Fruit fly (Drosophila melanogaster): ENCODE results near the gene Gem4b.
"Not testable (repeated sequence)": the region's sequence is repeated elsewhere in the genome, so short reads cannot be mapped to it uniquely, and the experiment has no call there.

Gene Gem4b

DNA sequence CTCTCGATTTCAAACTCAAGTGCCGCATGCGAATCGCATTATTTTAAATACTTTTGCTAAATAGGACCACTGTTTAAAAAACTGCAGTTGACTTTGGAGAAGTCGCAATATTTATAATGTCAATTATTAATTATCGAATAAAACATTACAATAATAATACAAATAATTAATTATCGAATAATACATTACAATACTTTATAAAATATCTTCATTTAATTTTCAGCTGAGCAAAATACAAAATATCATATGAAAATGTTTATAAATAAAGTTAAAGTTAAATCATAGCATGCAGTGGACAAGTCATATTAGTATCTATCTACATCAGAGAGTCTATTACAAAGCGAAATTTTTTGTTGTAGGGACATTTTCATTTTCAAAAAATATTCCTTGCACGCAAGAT lies at the start of gene Gem4b:
Gem4b (plus strand) TSS at position 301 of the 400 bp plus-strand sequence.
- not testable (repeated sequence) for TF ChIP-seq cnc (optimal IDR thresholded peaks at IDR 0.05); CG14711 (tag; optimal IDR thresholded peaks at IDR 0.05); Crg-1 (GFP tag; optimal IDR thresholded peaks at IDR 0.05)

DNA sequence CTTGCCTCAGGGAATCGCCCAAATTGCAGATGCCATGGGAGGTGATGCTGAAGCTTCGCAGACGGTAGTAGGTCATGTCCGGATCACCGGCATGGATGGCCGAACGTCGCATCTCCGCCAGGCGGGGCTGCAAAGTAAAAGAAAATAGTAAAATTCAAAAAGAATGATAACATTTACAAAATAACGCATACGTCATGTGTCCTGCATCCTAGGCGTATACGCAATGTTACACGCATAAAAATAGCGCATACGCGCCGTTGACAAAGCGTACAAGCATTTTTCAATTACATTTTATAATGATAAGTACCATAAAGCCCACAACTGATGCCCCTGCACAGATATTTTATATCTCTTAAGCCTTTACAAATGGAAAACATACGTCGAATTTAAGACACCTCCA lies 38.7 kb upstream of the Gem4b start:
- no peak for TF ChIP-seq CG12768 (GFP tag; optimal IDR thresholded peaks at IDR 0.05)
- no peak for TF ChIP-seq CG33017 (tag; optimal IDR thresholded peaks at IDR 0.05)
- TF ChIP-seq toe (GFP tag; optimal IDR thresholded peaks at IDR 0.05) = no peak
- no peak for TF ChIP-seq pad (GFP tag; optimal IDR thresholded peaks at IDR 0.05)
- TF ChIP-seq ovo (GFP tag; optimal IDR thresholded peaks at IDR 0.05) = no peak
- TF ChIP-seq CG7045 (GFP tag; optimal IDR thresholded peaks at IDR 0.05) = no peak
- no peak for TF ChIP-seq CG14711 (tag; optimal IDR thresholded peaks at IDR 0.05)
- no peak for TF ChIP-seq Crg-1 (GFP tag; optimal IDR thresholded peaks at IDR 0.05)
- TF ChIP-seq Clk (GFP tag; optimal IDR thresholded peaks at IDR 0.05) = no peak
- TF ChIP-seq CG5204 (GFP tag; optimal IDR thresholded peaks at IDR 0.05) = no peak
- TF ChIP-seq bab1 (GFP tag; optimal IDR thresholded peaks at IDR 0.05) = no peak
- TF ChIP-seq Mnt (GFP tag; optimal IDR thresholded peaks at IDR 0.05) = no peak
- no peak for TF ChIP-seq tj (GFP tag; optimal IDR thresholded peaks at IDR 0.05)
- TF ChIP-seq CG1620 (GFP tag; optimal IDR thresholded peaks at IDR 0.05) = no peak
- TF ChIP-seq Hr96 (GFP tag; optimal IDR thresholded peaks at IDR 0.05) = no peak
- TF ChIP-seq kay (GFP tag; ENCODE audit: borderline replicate concordance) = no peak
- TF ChIP-seq CG11617 (GFP tag; optimal IDR thresholded peaks at IDR 0.05) = no peak
- TF ChIP-seq cnc (optimal IDR thresholded peaks at IDR 0.05) = no peak

DNA sequence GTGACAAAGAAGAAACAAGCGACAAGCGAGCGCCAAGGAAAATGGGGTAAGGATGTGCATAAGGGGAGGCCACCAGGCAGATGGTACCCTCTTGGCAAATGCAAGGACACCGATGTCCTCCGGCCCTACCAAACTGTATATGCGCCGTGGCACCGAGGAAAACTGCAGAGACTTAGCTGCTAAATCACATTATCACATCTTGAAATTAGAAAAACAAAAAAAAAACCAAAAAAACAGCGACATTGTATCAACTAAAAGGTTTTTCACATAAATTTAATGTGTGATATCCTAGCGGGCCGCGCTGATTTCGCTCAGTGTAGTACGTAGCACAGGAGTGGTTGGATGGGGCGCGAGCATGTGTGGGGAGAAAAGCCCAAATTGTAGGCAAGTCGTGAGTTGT lies 12.1 kb upstream of the Gem4b start:
- TF ChIP-seq Crg-1 (GFP tag; optimal IDR thresholded peaks at IDR 0.05) (no peak), toe (GFP tag; optimal IDR thresholded peaks at IDR 0.05) (no peak), Hr96 (GFP tag; optimal IDR thresholded peaks at IDR 0.05) (no peak), pad (GFP tag; optimal IDR thresholded peaks at IDR 0.05) (no peak), CG33017 (tag; optimal IDR thresholded peaks at IDR 0.05) (no peak)

DNA sequence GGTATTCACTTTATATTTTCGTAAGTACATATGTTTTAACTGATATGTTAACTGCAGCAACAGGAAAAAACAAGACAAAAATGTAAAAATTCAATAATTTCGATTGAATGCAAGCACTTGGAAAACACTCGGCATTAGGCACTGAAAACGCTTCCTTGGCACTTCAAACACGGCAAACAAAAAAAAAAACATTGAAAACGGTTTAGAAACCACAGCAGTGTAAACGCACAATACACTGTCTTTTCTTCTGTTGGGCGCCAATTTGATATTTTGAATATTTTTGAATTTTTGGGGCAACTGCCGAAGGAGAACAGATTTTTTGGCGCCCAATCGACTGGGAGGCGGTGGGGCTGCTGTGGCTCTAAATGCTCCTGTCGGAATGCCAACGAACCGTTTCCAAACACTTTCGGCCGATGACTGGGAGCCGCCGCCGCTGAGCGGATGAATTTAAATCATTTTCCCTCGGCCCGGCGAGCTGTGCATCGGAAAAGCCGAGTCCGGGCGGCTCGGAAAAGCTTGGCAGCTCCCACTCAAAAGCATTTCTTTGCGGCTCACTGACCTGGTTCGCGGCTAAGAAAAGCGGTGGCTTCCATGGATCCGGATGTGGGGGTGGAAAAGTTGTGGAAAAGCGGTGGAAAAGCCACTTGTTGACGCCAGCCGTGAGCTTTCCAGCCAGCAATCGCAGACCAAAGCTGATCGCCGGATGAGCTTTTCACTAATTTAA lies 10.0 kb upstream of the Gem4b start, which contains the start of gene CG42541:
CG42541 (minus strand) TSS at position 51 of the 724 bp plus-strand sequence.
- no peak for TF ChIP-seq cnc (optimal IDR thresholded peaks at IDR 0.05)
- TF ChIP-seq kay (GFP tag; ENCODE audit: borderline replicate concordance) = no peak
- TF ChIP-seq cic (GFP tag; optimal IDR thresholded peaks at IDR 0.05) = no peak
- TF ChIP-seq CG5204 (GFP tag; optimal IDR thresholded peaks at IDR 0.05) = no peak
- TF ChIP-seq Hr96 (GFP tag; optimal IDR thresholded peaks at IDR 0.05) = no peak
- no peak for TF ChIP-seq Clk (GFP tag; optimal IDR thresholded peaks at IDR 0.05)
- TF ChIP-seq CG7101 (tag; optimal IDR thresholded peaks at IDR 0.05) = no peak
- TF ChIP-seq CG11617 (GFP tag; optimal IDR thresholded peaks at IDR 0.05) = no peak
- TF ChIP-seq CG33017 (tag; optimal IDR thresholded peaks at IDR 0.05) = no peak
- no peak for TF ChIP-seq toe (GFP tag; optimal IDR thresholded peaks at IDR 0.05)
- TF ChIP-seq CG1620 (GFP tag; optimal IDR thresholded peaks at IDR 0.05) = no peak

DNA sequence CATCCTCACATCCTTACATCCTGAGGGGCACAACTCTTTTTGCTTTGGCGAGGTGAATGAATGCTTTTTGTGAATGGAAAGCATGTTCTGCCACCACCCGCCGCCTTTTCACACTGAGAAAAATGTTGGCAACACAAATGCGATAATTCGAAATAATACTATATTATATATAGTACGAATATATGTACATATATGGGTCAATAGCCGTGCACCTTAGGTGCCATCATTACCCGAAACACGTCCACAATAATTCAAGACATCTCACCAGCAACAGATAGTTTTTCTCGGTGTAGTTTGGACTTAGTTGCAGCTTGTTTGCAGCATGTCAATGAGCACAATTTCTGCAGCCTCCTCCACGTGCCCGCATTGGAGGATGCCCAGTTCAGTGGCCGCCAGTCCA lies 9.0 kb upstream of the Gem4b start:
- TF ChIP-seq CG7101 (tag; optimal IDR thresholded peaks at IDR 0.05) (no peak), Crg-1 (GFP tag; optimal IDR thresholded peaks at IDR 0.05) (no peak), CG11617 (GFP tag; optimal IDR thresholded peaks at IDR 0.05) (no peak), cic (GFP tag; optimal IDR thresholded peaks at IDR 0.05) (no peak), kay (GFP tag; ENCODE audit: borderline replicate concordance) (peak; percentile 4), CG12768 (GFP tag; optimal IDR thresholded peaks at IDR 0.05) (no peak), ovo (GFP tag; optimal IDR thresholded peaks at IDR 0.05) (no peak), CG1620 (GFP tag; optimal IDR thresholded peaks at IDR 0.05) (no peak), CG14711 (tag; optimal IDR thresholded peaks at IDR 0.05) (no peak), Hr96 (GFP tag; optimal IDR thresholded peaks at IDR 0.05) (no peak), Mnt (GFP tag; optimal IDR thresholded peaks at IDR 0.05) (no peak), CG33017 (tag; optimal IDR thresholded peaks at IDR 0.05) (peak; percentile 16), Clk (GFP tag; optimal IDR thresholded peaks at IDR 0.05) (no peak), pad (GFP tag; optimal IDR thresholded peaks at IDR 0.05) (no peak), CG7045 (GFP tag; optimal IDR thresholded peaks at IDR 0.05) (peak; percentile 14), cnc (optimal IDR thresholded peaks at IDR 0.05) (no peak), tj (GFP tag; optimal IDR thresholded peaks at IDR 0.05) (no peak), toe (GFP tag; optimal IDR thresholded peaks at IDR 0.05) (no peak)

DNA sequence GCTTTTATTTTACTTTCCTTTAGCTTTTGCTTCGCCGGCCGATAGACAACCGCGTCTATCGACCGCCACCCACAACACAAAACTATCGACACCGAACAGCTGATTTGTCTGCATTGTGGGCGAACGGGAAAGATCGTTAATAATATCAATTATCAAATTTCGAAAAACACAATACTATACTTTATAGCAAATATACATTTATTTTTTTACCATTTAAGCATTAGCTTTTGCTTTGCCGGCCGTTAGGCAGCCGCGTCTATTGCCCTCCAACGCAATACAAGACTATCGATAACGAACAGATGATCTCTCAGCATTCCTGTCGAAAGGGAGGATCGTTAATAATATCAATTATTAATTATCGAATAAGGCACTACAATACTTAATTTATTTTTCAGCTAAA lies 4.5 kb upstream of the Gem4b start, which contains the start of the genes CG2938 and Glos:
CG2938 (minus strand) TSS at position 296 of the 400 bp plus-strand sequence.
Glos (plus strand) TSS at position 344 of the 400 bp plus-strand sequence.
- TF ChIP-seq Mnt (GFP tag; optimal IDR thresholded peaks at IDR 0.05) = no peak
- peak; percentile 77 for TF ChIP-seq kay (GFP tag; ENCODE audit: borderline replicate concordance)

DNA sequence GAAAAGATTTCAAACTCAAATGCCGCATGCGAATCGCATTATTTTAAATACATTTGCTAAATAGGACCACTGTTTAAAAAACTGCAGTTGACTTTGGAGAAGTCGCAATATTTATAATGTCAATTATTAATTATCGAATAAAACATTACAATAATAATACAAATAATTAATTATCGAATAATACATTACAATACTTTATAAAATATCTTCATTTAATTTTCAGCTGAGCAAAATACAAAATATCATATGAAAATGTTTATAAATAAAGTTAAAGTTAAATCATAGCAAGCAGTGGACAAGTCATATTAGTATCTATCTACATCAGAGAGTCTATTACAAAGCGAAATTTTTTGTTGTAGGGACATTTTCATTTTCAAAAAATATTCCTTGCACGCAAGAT lies 4.1 kb downstream of the Gem4b start, which contains the start of gene Gem4c:
Gem4c (plus strand) TSS at position 301 of the 400 bp plus-strand sequence.
- not testable (repeated sequence) for TF ChIP-seq CG7045, pad, cic (GFP tag; optimal IDR thresholded peaks at IDR 0.05)

All from whole organism, adult.